Fruit fly (Drosophila melanogaster) whole organism, prepupa: Measurements from ENCODE around the gene Acbp3.

ENCODE experiments used
- CG4318 ChIP-seq: fragments of 200-800 bp; sonication (Bioruptor generic); optimal IDR thresholded peaks from 3 replicates; lab custom pipeline; 2017; ENCODE audit warnings: missing biosample characterization, mild to moderate bottlenecking, missing genetic modification characterization
- CG6854 ChIP-seq: fragments of 200-800 bp; sonication (Bioruptor generic); optimal IDR thresholded peaks from 2 replicates; lab custom pipeline; 2017; ENCODE audit warnings: missing biosample characterization, mild to moderate bottlenecking, missing genetic modification characterization
- CG8632 ChIP-seq: fragments of 200-800 bp; sonication (Bioruptor generic); optimal IDR thresholded peaks from 3 replicates; lab custom pipeline; 2016; ENCODE audit warnings: missing biosample characterization, missing genetic modification characterization
- Ets21C ChIP-seq: fragments of 200-800 bp; sonication (Bioruptor generic); optimal IDR thresholded peaks from 3 replicates; lab custom pipeline; 2016; ENCODE audit warnings: missing biosample characterization, missing genetic modification characterization
- Ets96B ChIP-seq: fragments of 200-800 bp; optimal IDR thresholded peaks from 2 replicates; lab custom pipeline; 2019; ENCODE audit warnings: missing biosample characterization, mild to moderate bottlenecking, missing genetic modification characterization, moderate library complexity
- Gug ChIP-seq: fragments of 200-800 bp; sonication (Bioruptor generic); IDR thresholded peaks from 2 replicates; pipeline ENCODE4 v1.3.6; 2022; ENCODE audit warnings: missing biosample characterization, missing genetic modification characterization
- Lpt ChIP-seq: fragments of 200-800 bp; sonication (Bioruptor generic); optimal IDR thresholded peaks from 3 replicates; lab custom pipeline; 2016; ENCODE audit warnings: missing biosample characterization, missing genetic modification characterization
- fd59A ChIP-seq: fragments of 200-800 bp; sonication (Bioruptor generic); optimal IDR thresholded peaks from 2 replicates; lab custom pipeline; 2017; ENCODE audit warnings: missing biosample characterization, mild to moderate bottlenecking, missing genetic modification characterization, missing genetic modification reagents
- fd85E ChIP-seq: fragments of 200-800 bp; sonication (Bioruptor generic); optimal IDR thresholded peaks from 3 replicates; lab custom pipeline; 2016; ENCODE audit warnings: missing biosample characterization, missing genetic modification characterization
- salr ChIP-seq, 2 experiments: fragments of 200-800 bp; sonication (Bioruptor generic); optimal IDR thresholded peaks; 3 replicates each; lab custom pipeline; 2016 to 2018; ENCODE audit warnings: missing biosample characterization in 2 of 2, missing genetic modification characterization in 2 of 2, mild to moderate bottlenecking in 1 of 2

- TF ChIP-seq Ets21C (no peak), CG8632 (GFP tag; lab: Kevin White, UChicago) (no peak), fd85E (GFP tag; lab: Kevin White, UChicago) (no peak), salr (GFP tag; optimal IDR thresholded peaks at IDR 0.05; lab: Kevin White, UChicago) (no peak), CG6854 (no peak), Lpt (GFP tag; lab: Kevin White, UChicago) (no peak), fd59A (GFP tag; lab: Kevin White, UChicago) (no peak), CG4318 (GFP tag; lab: Kevin White, UChicago) (no peak), Ets96B (tag; lab: Kevin White, UChicago) (no peak), Gug (no peak)
Measured at dm6 chr3L:7130574-7130973, at the start of gene Acbp3.
